Fruit fly (Drosophila melanogaster) whole organism, embryonic: Measurements from ENCODE around the gene CG13086.

Source experiments
- CG10274 ChIP-seq: fragments of 200-800 bp; sonication (Bioruptor generic); optimal IDR thresholded peaks from 3 replicates; lab custom pipeline; 2017; ENCODE audit warnings: missing biosample characterization, mild to moderate bottlenecking, missing genetic modification characterization
- CG13287 ChIP-seq: fragments of 200-800 bp; sonication (Bioruptor generic); IDR thresholded peaks from 2 replicates; pipeline ENCODE4 v1.3.6; 2022; ENCODE audit warnings: missing biosample characterization, missing genetic modification characterization; ENCODE audit not compliant: partially characterized antibody
- CG13296 ChIP-seq: fragments of 200-800 bp; sonication (Bioruptor generic); optimal IDR thresholded peaks from 3 replicates; lab custom pipeline; 2018; ENCODE audit warnings: missing biosample characterization, mild to moderate bottlenecking, missing genetic modification characterization
- CG14860 ChIP-seq: fragments of 200-800 bp; sonication (Bioruptor generic); IDR thresholded peaks from 3 replicates; pipeline ENCODE4 v1.3.6; 2022; ENCODE audit warnings: missing biosample characterization, missing genetic modification characterization; ENCODE audit not compliant: partially characterized antibody
- CG14965 ChIP-seq: fragments of 200-800 bp; sonication (Bioruptor generic); optimal IDR thresholded peaks from 2 replicates; lab custom pipeline; 2016; ENCODE audit warnings: missing biosample characterization, missing genetic modification characterization, borderline replicate concordance
- CG15514 ChIP-seq: fragments of 200-800 bp; sonication (Bioruptor generic); optimal IDR thresholded peaks from 3 replicates; lab custom pipeline; 2017; ENCODE audit warnings: missing biosample characterization, missing genetic modification characterization, mild to moderate bottlenecking, moderate library complexity, missing genetic modification reagents
- CG1603 ChIP-seq: fragments of 200-800 bp; sonication (Bioruptor generic); optimal IDR thresholded peaks from 2 replicates; lab custom pipeline; 2019; ENCODE audit warnings: missing biosample characterization, mild to moderate bottlenecking, missing genetic modification characterization, moderate library complexity
- CG1647 ChIP-seq: fragments of 200-800 bp; sonication (Bioruptor generic); optimal IDR thresholded peaks from 3 replicates; lab custom pipeline; 2016; ENCODE audit warnings: missing biosample characterization, missing genetic modification characterization
- CG16779 ChIP-seq: fragments of 200-800 bp; sonication (Bioruptor generic); IDR thresholded peaks from 2 replicates; pipeline ENCODE4 v1.3.6; 2022; ENCODE audit warnings: missing biosample characterization, missing genetic modification characterization
- CG16813 ChIP-seq: fragments of 200-800 bp; sonication (Bioruptor generic); IDR thresholded peaks from 3 replicates; pipeline ENCODE4 v1.3.6; 2022; ENCODE audit warnings: missing biosample characterization, missing genetic modification characterization; ENCODE audit not compliant: partially characterized antibody
- CG16863 ChIP-seq: fragments of 200-800 bp; sonication (Bioruptor generic); optimal IDR thresholded peaks from 3 replicates; lab custom pipeline; 2016; ENCODE audit warnings: missing biosample characterization, missing genetic modification characterization
- CG17802 ChIP-seq: fragments of 200-800 bp; sonication (Bioruptor generic); optimal IDR thresholded peaks from 2 replicates; lab custom pipeline; 2018; ENCODE audit warnings: missing biosample characterization, mild to moderate bottlenecking, missing genetic modification characterization, moderate library complexity
- CG1832 ChIP-seq: fragments of 200-800 bp; sonication (Bioruptor generic); optimal IDR thresholded peaks from 2 replicates; lab custom pipeline; 2017; ENCODE audit warnings: missing biosample characterization, mild to moderate bottlenecking, missing genetic modification characterization, inconsistent platforms
- CG18619 ChIP-seq: fragments of 200-800 bp; sonication (Bioruptor generic); optimal IDR thresholded peaks from 3 replicates; lab custom pipeline; 2017; ENCODE audit warnings: missing biosample characterization, mild to moderate bottlenecking, missing genetic modification characterization
- CG31365 ChIP-seq: fragments of 200-800 bp; sonication (Bioruptor generic); optimal IDR thresholded peaks from 2 replicates; lab custom pipeline; 2018; ENCODE audit warnings: missing biosample characterization, mild to moderate bottlenecking, missing genetic modification characterization
- CG3281 ChIP-seq: fragments of 200-800 bp; sonication (Bioruptor generic); optimal IDR thresholded peaks from 3 replicates; lab custom pipeline; 2017; ENCODE audit warnings: missing biosample characterization, mild to moderate bottlenecking, missing genetic modification characterization
- CG3407 ChIP-seq: fragments of 200-800 bp; sonication (Bioruptor generic); optimal IDR thresholded peaks from 2 replicates; lab custom pipeline; 2018; ENCODE audit warnings: missing biosample characterization, mild to moderate bottlenecking, missing genetic modification characterization
- CG4282 ChIP-seq: fragments of 200-800 bp; sonication (Bioruptor generic); optimal IDR thresholded peaks from 2 replicates; lab custom pipeline; 2016; ENCODE audit warnings: missing biosample characterization, missing genetic modification characterization
- CG6765 ChIP-seq: fragments of 200-800 bp; sonication (Bioruptor generic); optimal IDR thresholded peaks from 3 replicates; lab custom pipeline; 2017; ENCODE audit warnings: missing biosample characterization, mild to moderate bottlenecking, missing genetic modification characterization
- CTCF ChIP-seq: fragments of 200-800 bp; sonication (Bioruptor generic); optimal IDR thresholded peaks from 2 replicates; lab custom pipeline; 2017; ENCODE audit warnings: missing biosample characterization, mild to moderate bottlenecking, missing genetic modification characterization, moderate library complexity
- CoRest ChIP-seq: fragments of 200-800 bp; sonication (Bioruptor generic); optimal IDR thresholded peaks from 3 replicates; lab custom pipeline; 2018; ENCODE audit warnings: missing biosample characterization, mild to moderate bottlenecking, missing genetic modification characterization, moderate library complexity
- ERR ChIP-seq: fragments of 200-800 bp; sonication (Bioruptor generic); optimal IDR thresholded peaks from 2 replicates; lab custom pipeline; 2016; ENCODE audit warnings: missing biosample characterization, missing genetic modification characterization
- Fer3 ChIP-seq: fragments of 200-800 bp; sonication (Bioruptor generic); optimal IDR thresholded peaks from 2 replicates; lab custom pipeline; 2018; ENCODE audit warnings: missing biosample characterization, mild to moderate bottlenecking, missing genetic modification characterization, moderate library complexity
- Hand ChIP-seq: fragments of 200-800 bp; sonication (Bioruptor generic); optimal IDR thresholded peaks from 2 replicates; lab custom pipeline; 2017; ENCODE audit warnings: mild to moderate bottlenecking, missing biosample characterization, missing genetic modification reagents, missing genetic modification characterization
- Hsf ChIP-seq: fragments of 200-800 bp; sonication (Bioruptor generic); optimal IDR thresholded peaks from 3 replicates; lab custom pipeline; 2016; ENCODE audit warnings: missing biosample characterization, missing genetic modification characterization
- MBD-R2 ChIP-seq: fragments of 200-800 bp; sonication (Bioruptor generic); IDR thresholded peaks from 2 replicates; pipeline ENCODE4 v1.3.6; 2022; ENCODE audit warnings: missing biosample characterization, missing genetic modification characterization
- Mrtf ChIP-seq: fragments of 200-800 bp; sonication (Bioruptor generic); IDR thresholded peaks from 3 replicates; pipeline ENCODE4 v1.3.6; 2022; ENCODE audit warnings: missing biosample characterization, missing genetic modification characterization
- Nf-YA ChIP-seq: fragments of 200-800 bp; sonication (Bioruptor generic); IDR thresholded peaks from 2 replicates; pipeline ENCODE4 v1.3.6; 2022; ENCODE audit warnings: missing biosample characterization, missing genetic modification characterization
- Poxn ChIP-seq: fragments of 200-800 bp; sonication (Bioruptor generic); IDR thresholded peaks from 2 replicates; pipeline ENCODE4 v1.3.6; 2022; ENCODE audit warnings: missing biosample characterization, missing genetic modification characterization
- Sry-β ChIP-seq: fragments of 200-800 bp; sonication (Bioruptor generic); optimal IDR thresholded peaks from 2 replicates; lab custom pipeline; 2018; ENCODE audit warnings: missing biosample characterization, mild to moderate bottlenecking, missing genetic modification characterization, moderate library complexity
- bab2 ChIP-seq: fragments of 200-800 bp; sonication (Bioruptor generic); optimal IDR thresholded peaks from 2 replicates; lab custom pipeline; 2016; ENCODE audit warnings: missing biosample characterization, missing genetic modification characterization
- bcd ChIP-seq: fragments of 200-800 bp; sonication (Bioruptor generic); optimal IDR thresholded peaks from 2 replicates; lab custom pipeline; 2017; ENCODE audit warnings: missing biosample characterization, mild to moderate bottlenecking, missing genetic modification characterization
- btn ChIP-seq: fragments of 200-800 bp; sonication (Bioruptor generic); optimal IDR thresholded peaks from 2 replicates; lab custom pipeline; 2016; ENCODE audit warnings: missing biosample characterization, missing genetic modification characterization
- cad ChIP-seq: fragments of >200 bp; optimal IDR thresholded peaks from 2 replicates; lab custom pipeline; 2017; ENCODE audit warnings: missing biosample characterization, missing genetic modification characterization
- dmrt99B ChIP-seq: fragments of 200-800 bp; sonication (Bioruptor generic); optimal IDR thresholded peaks from 2 replicates; lab custom pipeline; 2018; ENCODE audit warnings: missing biosample characterization, mild to moderate bottlenecking, missing genetic modification characterization, moderate library complexity
- eve ChIP-seq, 2 experiments: fragments of >200 bp; optimal IDR thresholded peaks; 2 replicates each; lab custom pipeline; 2017; ENCODE audit warnings: missing biosample characterization in 2 of 2, missing genetic modification characterization in 2 of 2
- grau ChIP-seq: fragments of 200-800 bp; optimal IDR thresholded peaks from 3 replicates; lab custom pipeline; 2019; ENCODE audit warnings: missing biosample characterization, mild to moderate bottlenecking, missing genetic modification characterization, moderate library complexity
- lilli ChIP-seq: fragments of 200-800 bp; sonication (Bioruptor generic); optimal IDR thresholded peaks from 3 replicates; lab custom pipeline; 2016; ENCODE audit warnings: missing biosample characterization, missing genetic modification characterization
- lov ChIP-seq, 2 experiments: fragments of 200-800 bp in 1 of 2; fragments of >200 bp in 1 of 2; sonication (Bioruptor generic) in 1 of 2; IDR thresholded peaks in 1 of 2; optimal IDR thresholded peaks in 1 of 2; 2 replicates in 1 of 2; 3 replicates in 1 of 2; pipeline versions ENCODE4 v1.3.6 to Lab custom; 2017 to 2022; ENCODE audit warnings: missing biosample characterization in 1 of 2, missing genetic modification characterization in 1 of 2
- nmo ChIP-seq: fragments of 200-800 bp; sonication (Bioruptor generic); optimal IDR thresholded peaks from 2 replicates; lab custom pipeline; 2018; ENCODE audit warnings: missing biosample characterization, mild to moderate bottlenecking, missing genetic modification characterization, moderate library complexity
- pros ChIP-seq: fragments of 200-800 bp; sonication (Bioruptor generic); optimal IDR thresholded peaks from 3 replicates; lab custom pipeline; 2019; ENCODE audit warnings: missing biosample characterization, mild to moderate bottlenecking, missing genetic modification characterization, moderate library complexity
- row ChIP-seq: fragments of 200-800 bp; sonication (Bioruptor generic); IDR thresholded peaks from 3 replicates; pipeline ENCODE4 v1.3.6; 2022; ENCODE audit warnings: missing biosample characterization, missing genetic modification characterization
- sc ChIP-seq, 3 experiments: fragments of >200 bp in 2 of 3; fragments of 200-800 bp in 1 of 3; sonication (Bioruptor generic) in 1 of 3; optimal IDR thresholded peaks; 2 replicates in 2 of 3; 3 replicates in 1 of 3; lab custom pipeline; 2017; ENCODE audit warnings: mild to moderate bottlenecking in 1 of 3, missing biosample characterization in 1 of 3, missing genetic modification characterization in 1 of 3, missing genetic modification reagents in 1 of 3
- seq ChIP-seq: fragments of 200-800 bp; sonication (Bioruptor generic); IDR thresholded peaks from 2 replicates; pipeline ENCODE4 v1.3.6; 2022; ENCODE audit warnings: missing biosample characterization, missing genetic modification characterization
- wor ChIP-seq: fragments of 200-800 bp; sonication (Bioruptor generic); IDR thresholded peaks from 2 replicates; pipeline ENCODE4 v1.3.6; 2022; ENCODE audit warnings: missing biosample characterization, missing genetic modification characterization
- zen ChIP-seq: fragments of 200-800 bp; sonication (Bioruptor generic); optimal IDR thresholded peaks from 3 replicates; lab custom pipeline; 2018; ENCODE audit warnings: missing biosample characterization, mild to moderate bottlenecking, missing genetic modification characterization, moderate library complexity
- zf30C ChIP-seq: fragments of 200-800 bp; sonication (Bioruptor generic); optimal IDR thresholded peaks from 3 replicates; lab custom pipeline; 2018; ENCODE audit warnings: missing biosample characterization, mild to moderate bottlenecking, missing genetic modification characterization

The CG13086 gene

DNA sequence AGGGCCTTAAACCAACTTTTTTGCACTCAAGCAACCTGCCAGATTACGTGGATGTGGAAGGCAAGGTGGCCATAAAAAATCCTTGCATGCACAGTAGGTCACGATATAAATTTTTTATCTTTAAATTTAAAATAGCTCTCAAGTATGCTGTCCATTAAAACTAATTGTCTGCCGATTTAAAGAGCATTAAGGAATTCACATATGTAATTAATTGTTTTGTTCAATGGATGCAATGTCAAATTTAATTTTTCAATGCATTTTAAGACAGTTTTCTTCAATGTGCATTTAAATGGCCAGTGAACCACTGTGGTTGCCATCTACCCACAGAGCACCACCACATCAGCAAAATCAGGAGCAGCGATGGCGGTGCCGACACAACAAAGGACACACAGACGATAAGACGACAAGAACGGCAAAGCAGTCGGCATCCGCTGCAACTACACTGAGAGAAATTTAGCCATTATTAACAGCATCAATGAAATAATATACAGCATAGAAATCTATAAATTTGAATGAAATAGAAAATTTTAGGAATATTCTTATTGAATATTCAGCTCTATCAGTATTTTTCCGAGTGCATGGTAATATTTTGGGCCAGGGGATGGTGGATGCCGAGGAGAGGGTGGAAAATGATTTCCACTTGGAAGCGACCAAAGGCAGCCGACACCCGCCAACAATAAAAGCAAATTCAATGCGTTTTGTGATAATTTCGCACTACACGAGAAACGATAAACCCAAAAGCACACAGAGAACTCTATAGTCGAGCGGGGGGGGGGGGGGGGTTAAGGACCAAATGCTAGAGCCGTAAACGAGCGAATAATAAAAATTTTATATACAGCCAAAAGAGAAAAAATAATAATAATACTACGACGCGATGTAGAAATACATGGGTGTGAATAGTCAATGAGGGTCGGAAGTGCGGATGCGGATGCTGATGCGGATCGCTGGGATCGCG, 13.2 kb downstream of the CG13086 start (continued):
- TF ChIP-seq zf30C (GFP tag; lab: Kevin White, UChicago) (peak; percentile 76), Poxn (GFP tag; lab: Robert Waterston, UW) (no peak), grau (tag; lab: Kevin White, UChicago) (peak; percentile 52), CoRest (peak; percentile 47), CG14965 (no peak), lilli (peak; percentile 17), CTCF (GFP tag; lab: Kevin White, UChicago) (no peak), bab2 (no peak), Nf-YA (GFP tag; lab: Robert Waterston, UW) (no peak; the same call in 1 of the 2 replicates), row (GFP tag; lab: Robert Waterston, UW) (peak; percentile 74), CG6765 (GFP tag; lab: Kevin White, UChicago) (no peak), CG15514 (GFP tag; lab: Kevin White, UChicago) (no peak), bcd (GFP tag; lab: Kevin White, UChicago) (peak; percentile 41), Fer3 (tag; lab: Kevin White, UChicago) (peak; percentile 23), CG3407 (GFP tag; lab: Kevin White, UChicago) (peak; percentile 16), cad (no peak), Hsf (peak; percentile 39), seq (GFP tag; lab: Robert Waterston, UW) (0 out of 2 replicates have a peak, but pooled peaks have one; percentile 24), sc (optimal IDR thresholded peaks at IDR 0.05; lab: Kevin White, UChicago) (no peak), sc (GFP tag; optimal IDR thresholded peaks at IDR 0.05; lab: Kevin White, UChicago) (no peak), eve (GFP tag; optimal IDR thresholded peaks at IDR 0.05; lab: Kevin White, UChicago) (peak in 1 of 2 experiments; percentile 1), Hand (GFP tag; lab: Kevin White, UChicago) (no peak), CG10274 (GFP tag; lab: Kevin White, UChicago) (no peak), ERR (no peak), nmo (GFP tag; lab: Kevin White, UChicago) (peak; percentile 58), CG1832 (no peak), CG1603 (peak; percentile 61), MBD-R2 (0 out of 2 replicates have a peak, but pooled peaks have one; percentile 11), CG14860 (no peak), CG13287 (GFP tag; lab: Robert Waterston, UW) (no peak), CG18619 (GFP tag; lab: Kevin White, UChicago) (peak; percentile 26), zen (tag; lab: Kevin White, UChicago) (peak; percentile 55), wor (GFP tag; lab: Robert Waterston, UW) (no peak), dmrt99B (tag; lab: Kevin White, UChicago) (peak; percentile 51), CG31365 (tag; lab: Kevin White, UChicago) (no peak), CG17802 (tag; lab: Kevin White, UChicago) (peak; percentile 20), CG1647 (GFP tag; lab: Kevin White, UChicago) (no peak), lov (optimal IDR thresholded peaks at IDR 0.05; lab: Kevin White, UChicago) (no peak), lov (GFP tag; IDR thresholded peaks at IDR 0.05; lab: Robert Waterston, UW) (peak; percentile 82; the same call in 2 of the 3 replicates), pros (GFP tag; lab: Kevin White, UChicago) (peak; percentile 71), CG13296 (GFP tag; lab: Kevin White, UChicago) (no peak), CG4282 (GFP tag; lab: Kevin White, UChicago) (no peak), CG3281 (GFP tag; lab: Kevin White, UChicago) (no peak), Mrtf (GFP tag; lab: Robert Waterston, UW) (peak; percentile 46; the same call in 1 of the 3 replicates), btn (GFP tag; lab: Kevin White, UChicago) (peak; percentile 29), CG16779 (GFP tag; lab: Robert Waterston, UW) (no peak), Sry-β (GFP tag; lab: Kevin White, UChicago) (no peak), CG16813 (no peak), CG16863 (peak; percentile 3)
